Worm (Caenorhabditis elegans): ENCODE data around the gene F46B6.6.

- TF ChIP-seq him-1 (tag; optimal IDR thresholded peaks at IDR 0.05) (no peak), dao-5 (tag; optimal IDR thresholded peaks at IDR 0.05) (no peak)
These were observed 28.8 kb downstream of the F46B6.6 start, which contains the start of gene F58E6.11 for ce11 chrV:9757884-9758283.
